Fruit fly (Drosophila melanogaster): Measurements from ENCODE around the gene CG2975.

Gene CG2975

dm6 chr2L:2882968-2883702 is 43.2 kb downstream of the CG2975 start (continued):
- TF ChIP-seq vfl (GFP tag; optimal IDR thresholded peaks at IDR 0.05) (peak; percentile 31), CG3281 (GFP tag; optimal IDR thresholded peaks at IDR 0.05) (peak; percentile 86), pita (GFP tag; optimal IDR thresholded peaks at IDR 0.05) (no peak), CG12744 (GFP tag; optimal IDR thresholded peaks at IDR 0.05) (no peak), hbn (GFP tag; IDR thresholded peaks at IDR 0.05; ENCODE audit: partially characterized antibody) (no peak), CG10267 (tag; optimal IDR thresholded peaks at IDR 0.05) (peak; percentile 38), CG8924 (tag; optimal IDR thresholded peaks at IDR 0.05) (peak; percentile 47), maf-S (GFP tag; optimal IDR thresholded peaks at IDR 0.05) (no peak), MESR4 (GFP tag; optimal IDR thresholded peaks at IDR 0.05) (peak; percentile 32), HHEX (GFP tag; optimal IDR thresholded peaks at IDR 0.05) (peak; percentile 50), CG33213 (GFP tag; optimal IDR thresholded peaks at IDR 0.05) (peak; percentile 45), CG9797 (GFP tag; optimal IDR thresholded peaks at IDR 0.05) (peak; percentile 17), bsh (GFP tag; optimal IDR thresholded peaks at IDR 0.05) (peak in 1 of 2 experiments; percentile 32), jing (GFP tag; optimal IDR thresholded peaks at IDR 0.05) (no peak), Lim3 (GFP tag; IDR thresholded peaks at IDR 0.05) (no peak), CG14860 (GFP tag; IDR thresholded peaks at IDR 0.05; ENCODE audit: partially characterized antibody) (no peak), sens (GFP tag) (peak; percentile 87), CG9437 (GFP tag; optimal IDR thresholded peaks at IDR 0.05) (peak; percentile 99), CG6175 (GFP tag; IDR thresholded peaks at IDR 0.05) (no peak), Spps (tag; optimal IDR thresholded peaks at IDR 0.05) (no peak), ab (GFP tag; optimal IDR thresholded peaks at IDR 0.05) (no peak), CG4328 (GFP tag; optimal IDR thresholded peaks at IDR 0.05) (no peak), CG7357 (GFP tag; IDR thresholded peaks at IDR 0.05) (no peak), CG18262 (tag; optimal IDR thresholded peaks at IDR 0.05) (peak; percentile 40), gem (tag; optimal IDR thresholded peaks at IDR 0.05) (peak; percentile 67), Meics (GFP tag; optimal IDR thresholded peaks at IDR 0.05) (peak; percentile 55), psq (GFP tag; optimal IDR thresholded peaks at IDR 0.05) (no peak), Lhr (GFP tag; optimal IDR thresholded peaks at IDR 0.05) (no peak), grn (GFP tag; optimal IDR thresholded peaks at IDR 0.05) (peak; percentile 96), CG42726 (GFP tag; IDR thresholded peaks at IDR 0.05; ENCODE audit: partially characterized antibody) (no peak), CG32772 (GFP tag; IDR thresholded peaks at IDR 0.05) (no peak), Awh (GFP tag; IDR thresholded peaks at IDR 0.05) (peak; percentile 76), sr (GFP tag; IDR thresholded peaks at IDR 0.05) (0 out of 3 replicates have a peak, but pooled peaks have one; percentile 29), Xrp1 (GFP tag; IDR thresholded peaks at IDR 0.05) (no peak; the same call in none of the 2 replicates), twi (tag; optimal IDR thresholded peaks at IDR 0.05) (no peak), Max (GFP tag; optimal IDR thresholded peaks at IDR 0.05) (peak; percentile 25), CG31441 (GFP tag; IDR thresholded peaks at IDR 0.05) (peak; percentile 36; the same call in 1 of the 2 replicates), pros (GFP tag; optimal IDR thresholded peaks at IDR 0.05) (no peak), CG4360 (GFP tag; IDR thresholded peaks at IDR 0.05) (no peak), disco-r (GFP tag; optimal IDR thresholded peaks at IDR 0.05) (peak; percentile 7), Xbp1 (GFP tag; optimal IDR thresholded peaks at IDR 0.05) (peak; percentile 42), Neu2 (GFP tag; optimal IDR thresholded peaks at IDR 0.05; ENCODE audit: borderline replicate concordance) (no peak), fru (optimal IDR thresholded peaks at IDR 0.05) (no peak), sim (GFP tag; IDR thresholded peaks at IDR 0.05) (no peak), scrt (GFP tag; optimal IDR thresholded peaks at IDR 0.05) (peak; percentile 15), Dip3 (GFP tag; optimal IDR thresholded peaks at IDR 0.05) (no peak), CG18619 (GFP tag; optimal IDR thresholded peaks at IDR 0.05) (no peak), CG17612 (GFP tag; IDR thresholded peaks at IDR 0.05) (no peak), CG2129 (GFP tag; IDR thresholded peaks at IDR 0.05; ENCODE audit: partially characterized antibody) (no peak), CG12659 (GFP tag; optimal IDR thresholded peaks at IDR 0.05) (peak; percentile 64)

All from whole organism, embryonic.